Worm (Caenorhabditis elegans): ENCODE results near the gene F10E9.2.

DNA sequence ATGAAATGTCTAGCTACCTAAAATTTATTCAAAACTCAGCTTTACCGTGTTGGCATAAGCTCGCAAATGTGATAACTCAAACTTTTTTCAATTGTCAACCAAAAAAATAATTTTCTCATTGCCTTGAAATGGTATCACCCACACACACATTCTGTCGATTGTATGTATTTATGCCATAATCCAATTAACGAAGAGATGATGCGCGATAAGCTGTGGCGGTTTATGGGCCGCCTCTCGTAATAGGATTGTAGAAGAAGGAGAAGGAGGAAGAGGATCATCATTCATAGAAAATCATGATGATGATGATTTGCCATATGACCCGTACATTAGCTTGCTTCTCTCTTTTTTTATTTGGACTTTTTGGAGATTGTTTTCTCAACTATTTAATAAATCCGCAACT is 23.3 kb upstream of the F10E9.2 start:
- TF ChIP-seq snpc-1.1 (tag; optimal IDR thresholded peaks at IDR 0.05; ENCODE audit: insufficient read depth) (no peak), mxl-1 (tag; optimal IDR thresholded peaks at IDR 0.05) (no peak), ZK185.1 (tag; optimal IDR thresholded peaks at IDR 0.05; ENCODE audit: poor library complexity, severe bottlenecking) (no peak), chd-7 (tag; optimal IDR thresholded peaks at IDR 0.05) (no peak), ceh-58 (GFP tag; IDR thresholded peaks at IDR 0.05) (no peak), gei-17 (GFP tag; optimal IDR thresholded peaks at IDR 0.05) (no peak), hlh-12 (tag; optimal IDR thresholded peaks at IDR 0.05) (no peak), lin-26 (GFP tag; IDR thresholded peaks at IDR 0.05) (no peak), ets-4 (GFP tag; optimal IDR thresholded peaks at IDR 0.05) (no peak), efl-1 (GFP tag; optimal IDR thresholded peaks at IDR 0.05) (no peak), unc-62 (GFP tag; optimal IDR thresholded peaks at IDR 0.05) (no peak), ama-1 (optimal IDR thresholded peaks at IDR 0.05) (no peak), ama-1 (GFP tag; optimal IDR thresholded peaks at IDR 0.05) (no peak), F55B11.4 (tag; optimal IDR thresholded peaks at IDR 0.05; ENCODE audit: borderline replicate concordance, insufficient read depth) (no peak), Y95B8A.8 (GFP tag; IDR thresholded peaks at IDR 0.05) (no peak)
